Fruit fly (Drosophila melanogaster) Kc167 (cell line): ENCODE measurements around the gene CG18234.

Source experiments
- Myc ChIP-seq: fragments of >200 bp; optimal IDR thresholded peaks from 2 replicates; lab custom pipeline; 2017; ENCODE audit warnings: missing external identifiers
- Sin3A ChIP-seq: fragments of >200 bp; optimal IDR thresholded peaks from 2 replicates; lab custom pipeline; 2018; ENCODE audit warnings: missing external identifiers
- h ChIP-seq: fragments of >200 bp; optimal IDR thresholded peaks from 3 replicates; lab custom pipeline; 2018; ENCODE audit warnings: missing external identifiers
- insv ChIP-seq: fragments of >200 bp; optimal IDR thresholded peaks from 3 replicates; lab custom pipeline; 2018; ENCODE audit warnings: missing external identifiers
- ttk ChIP-seq: sonication (Bioruptor generic); optimal IDR thresholded peaks from 2 replicates; lab custom pipeline; 2017; ENCODE audit warnings: missing external identifiers

DNA sequence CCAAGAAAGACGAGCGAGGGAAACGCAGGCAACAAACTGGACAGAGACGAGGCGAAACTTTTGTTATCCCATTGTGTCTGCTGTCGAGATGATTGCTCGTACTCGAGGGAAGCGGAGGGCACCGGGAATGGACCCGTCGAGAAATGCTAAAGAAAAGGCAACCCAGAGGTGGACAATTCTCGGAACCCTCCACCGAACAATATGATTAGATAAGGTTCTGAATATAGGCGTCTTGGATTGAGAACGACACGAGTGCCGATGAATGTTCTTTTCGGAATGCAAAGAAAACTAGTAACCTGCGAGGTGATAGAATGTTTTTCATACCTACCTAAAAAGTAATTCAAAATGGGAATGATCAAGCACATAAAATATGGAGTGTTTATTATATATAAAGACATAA is 26.6 kb downstream of the CG18234 start:
- TF ChIP-seq insv (no peak), Sin3A (lab: Kevin White, UChicago) (no peak), ttk (lab: Kevin White, UChicago) (no peak), Myc (lab: Kevin White, UChicago) (no peak), h (lab: Kevin White, UChicago) (no peak)
